Fruit fly (Drosophila melanogaster): ENCODE measurements around the gene CG12990.

DNA sequence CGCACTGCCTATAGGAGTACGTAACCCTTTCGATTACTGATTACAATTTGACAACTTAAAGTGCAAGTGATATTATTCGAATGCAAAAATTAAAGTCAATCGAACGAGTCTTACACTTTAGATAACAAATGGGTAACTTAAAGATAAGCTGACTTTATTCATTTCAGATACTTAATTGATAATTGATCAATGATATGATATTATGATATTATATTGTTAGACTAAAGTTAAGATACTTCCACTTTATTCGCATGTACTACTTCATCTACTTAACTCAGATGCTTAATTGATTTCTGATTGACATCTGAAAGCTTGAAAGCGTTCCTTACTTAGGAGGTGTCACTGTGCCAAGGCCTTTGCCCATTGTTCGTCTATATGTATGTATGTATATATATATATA lies 14.5 kb upstream of the CG12990 start:
- TF ChIP-seq Crg-1 (GFP tag; optimal IDR thresholded peaks at IDR 0.05) (no peak), kay (GFP tag; ENCODE audit: borderline replicate concordance) (no peak), Hr96 (GFP tag; optimal IDR thresholded peaks at IDR 0.05) (no peak), CG5204 (GFP tag; optimal IDR thresholded peaks at IDR 0.05) (no peak), bab1 (GFP tag; optimal IDR thresholded peaks at IDR 0.05) (no peak), pad (GFP tag; optimal IDR thresholded peaks at IDR 0.05) (no peak)

All from whole organism, adult.